Fruit fly (Drosophila melanogaster): ENCODE data around the gene ScsbetaA.
A peak's percentile ranks its signal among the peaks of the same experiment; 100 is the strongest.

Gene ScsbetaA

dm6 chr3R:8892993-8893670 is 45.4 kb upstream of the ScsbetaA start (continued):
- TF ChIP-seq caup (GFP tag; optimal IDR thresholded peaks at IDR 0.05; ENCODE audit: severe bottlenecking) (no peak), scrt (GFP tag; optimal IDR thresholded peaks at IDR 0.05) (no peak), CG8359 (GFP tag; optimal IDR thresholded peaks at IDR 0.05; ENCODE audit: borderline replicate concordance) (no peak), Oaz (GFP tag; IDR thresholded peaks at IDR 0.05) (no peak), ase (GFP tag; IDR thresholded peaks at IDR 0.05) (no peak), CG3995 (GFP tag; optimal IDR thresholded peaks at IDR 0.05) (no peak), CG6272 (GFP tag; IDR thresholded peaks at IDR 0.05) (no peak), gsb (GFP tag; IDR thresholded peaks at IDR 0.05) (no peak), CG11085 (GFP tag; IDR thresholded peaks at IDR 0.05) (no peak), CG7271 (tag; optimal IDR thresholded peaks at IDR 0.05) (no peak), TFAM (GFP tag; optimal IDR thresholded peaks at IDR 0.05) (no peak), CG10979 (tag; optimal IDR thresholded peaks at IDR 0.05) (no peak), cas (GFP tag; IDR thresholded peaks at IDR 0.05) (no peak), Atf6 (GFP tag; IDR thresholded peaks at IDR 0.05) (no peak), Asciz (GFP tag; optimal IDR thresholded peaks at IDR 0.05) (no peak), CG14710 (tag; optimal IDR thresholded peaks at IDR 0.05) (no peak), CG4730 (GFP tag; IDR thresholded peaks at IDR 0.05) (no peak), CG3838 (GFP tag; optimal IDR thresholded peaks at IDR 0.05) (no peak), Dll (GFP tag; IDR thresholded peaks at IDR 0.05; ENCODE audit: partially characterized antibody) (no peak), cg (GFP tag; optimal IDR thresholded peaks at IDR 0.05) (no peak), CG12659 (GFP tag; optimal IDR thresholded peaks at IDR 0.05) (no peak), pzg (GFP tag; optimal IDR thresholded peaks at IDR 0.05) (no peak), Lhr (GFP tag; optimal IDR thresholded peaks at IDR 0.05) (no peak), CG9215 (GFP tag; IDR thresholded peaks at IDR 0.05) (no peak), CG1602 (GFP tag; optimal IDR thresholded peaks at IDR 0.05) (no peak), CG11504 (tag; optimal IDR thresholded peaks at IDR 0.05) (peak; percentile 12), CG2889 (GFP tag; IDR thresholded peaks at IDR 0.05) (no peak), Trl (optimal IDR thresholded peaks at IDR 0.05) (no peak), Trl (GFP tag; optimal IDR thresholded peaks at IDR 0.05) (no peak), CTCF (GFP tag; optimal IDR thresholded peaks at IDR 0.05) (no peak), stwl (tag; optimal IDR thresholded peaks at IDR 0.05) (no peak)

dm6 chr3R:8896740-8897139 is 41.8 kb upstream of the ScsbetaA start:
- TF ChIP-seq vvl (GFP tag; IDR thresholded peaks at IDR 0.05) (peak; percentile 68), CG30020 (tag; optimal IDR thresholded peaks at IDR 0.05) (no peak), Sry-β (GFP tag; optimal IDR thresholded peaks at IDR 0.05) (no peak), CG14860 (GFP tag; IDR thresholded peaks at IDR 0.05; ENCODE audit: partially characterized antibody) (no peak), seq (GFP tag; IDR thresholded peaks at IDR 0.05) (peak; percentile 70), CG3726 (GFP tag; IDR thresholded peaks at IDR 0.05) (no peak), CG12104 (GFP tag; optimal IDR thresholded peaks at IDR 0.05) (peak; percentile 40), dmrt99B (tag; optimal IDR thresholded peaks at IDR 0.05) (peak; percentile 77), CG17829 (tag; optimal IDR thresholded peaks at IDR 0.05) (peak; percentile 61), E2f2 (GFP tag; IDR thresholded peaks at IDR 0.05) (peak; percentile 53), btn (GFP tag; optimal IDR thresholded peaks at IDR 0.05) (peak; percentile 41), sr (GFP tag; IDR thresholded peaks at IDR 0.05) (no peak), crc (GFP tag; optimal IDR thresholded peaks at IDR 0.05) (peak; percentile 45), CG4328 (GFP tag; optimal IDR thresholded peaks at IDR 0.05) (peak; percentile 36), HmgD (GFP tag; optimal IDR thresholded peaks at IDR 0.05) (peak; percentile 16), Xrp1 (GFP tag; IDR thresholded peaks at IDR 0.05) (peak; percentile 63; the same call in 1 of the 2 replicates), lov (optimal IDR thresholded peaks at IDR 0.05) (no peak), lov (GFP tag; IDR thresholded peaks at IDR 0.05) (0 out of 3 replicates have a peak, but pooled peaks have one; percentile 11), CG4854 (GFP tag; optimal IDR thresholded peaks at IDR 0.05) (no peak), ttk (GFP tag; IDR thresholded peaks at IDR 0.05) (0 out of 2 replicates have a peak, but pooled peaks have one; percentile 44), ham (GFP tag; IDR thresholded peaks at IDR 0.05) (no peak), pb (GFP tag; optimal IDR thresholded peaks at IDR 0.05) (peak; percentile 56)
